Fruit fly (Drosophila melanogaster) whole organism, embryonic: ENCODE results near the gene CG8563.

ENCODE experiments used
- Asciz ChIP-seq: fragments of 200-800 bp; sonication (Bioruptor generic); optimal IDR thresholded peaks from 2 replicates; lab custom pipeline; 2017; ENCODE audit warnings: missing biosample characterization, mild to moderate bottlenecking, missing genetic modification characterization, missing genetic modification reagents
- BEAF-32 ChIP-seq: fragments of 200-800 bp; sonication (Bioruptor generic); optimal IDR thresholded peaks from 3 replicates; lab custom pipeline; 2017; ENCODE audit warnings: missing biosample characterization, missing genetic modification characterization, mild to moderate bottlenecking, moderate library complexity, missing genetic modification reagents
- Bteb2 ChIP-seq: fragments of 200-800 bp; sonication (Bioruptor generic); optimal IDR thresholded peaks from 2 replicates; lab custom pipeline; 2016; ENCODE audit warnings: missing biosample characterization, missing genetic modification characterization
- CG10366 ChIP-seq: fragments of 200-800 bp; sonication (Bioruptor generic); IDR thresholded peaks from 2 replicates; pipeline ENCODE4 v1.3.6; 2022; ENCODE audit warnings: missing biosample characterization, missing genetic modification characterization
- CG12104 ChIP-seq: fragments of 200-800 bp; sonication (Bioruptor generic); optimal IDR thresholded peaks from 3 replicates; lab custom pipeline; 2016; ENCODE audit warnings: missing biosample characterization, missing genetic modification characterization
- CG15011 ChIP-seq: fragments of 200-800 bp; sonication (Bioruptor generic); optimal IDR thresholded peaks from 3 replicates; lab custom pipeline; 2018; ENCODE audit warnings: missing biosample characterization, mild to moderate bottlenecking, missing genetic modification characterization
- CG1602 ChIP-seq: fragments of 200-800 bp; sonication (Bioruptor generic); optimal IDR thresholded peaks from 3 replicates; lab custom pipeline; 2016; ENCODE audit warnings: missing biosample characterization, missing genetic modification characterization
- CG1603 ChIP-seq: fragments of 200-800 bp; sonication (Bioruptor generic); optimal IDR thresholded peaks from 2 replicates; lab custom pipeline; 2019; ENCODE audit warnings: missing biosample characterization, mild to moderate bottlenecking, missing genetic modification characterization, moderate library complexity
- CG16815 ChIP-seq: fragments of 200-800 bp; sonication (Bioruptor generic); optimal IDR thresholded peaks from 3 replicates; lab custom pipeline; 2017; ENCODE audit warnings: missing biosample characterization, mild to moderate bottlenecking, missing genetic modification characterization
- CG16863 ChIP-seq: fragments of 200-800 bp; sonication (Bioruptor generic); optimal IDR thresholded peaks from 3 replicates; lab custom pipeline; 2016; ENCODE audit warnings: missing biosample characterization, missing genetic modification characterization
- CG2202 ChIP-seq: fragments of 200-800 bp; sonication (Bioruptor generic); optimal IDR thresholded peaks from 2 replicates; lab custom pipeline; 2018; ENCODE audit warnings: missing biosample characterization, mild to moderate bottlenecking, missing genetic modification characterization
- CG32772 ChIP-seq: fragments of 200-800 bp; sonication (Bioruptor generic); IDR thresholded peaks from 2 replicates; pipeline ENCODE4 v1.3.6; 2022; ENCODE audit warnings: missing biosample characterization, missing genetic modification characterization
- CG3281 ChIP-seq: fragments of 200-800 bp; sonication (Bioruptor generic); optimal IDR thresholded peaks from 3 replicates; lab custom pipeline; 2017; ENCODE audit warnings: missing biosample characterization, mild to moderate bottlenecking, missing genetic modification characterization
- CG3847 ChIP-seq: fragments of 200-800 bp; sonication (Bioruptor generic); IDR thresholded peaks from 2 replicates; pipeline ENCODE4 v1.3.6; 2022; ENCODE audit warnings: missing biosample characterization, missing genetic modification characterization
- CG4328 ChIP-seq: fragments of 200-800 bp; sonication (Bioruptor generic); optimal IDR thresholded peaks from 3 replicates; lab custom pipeline; 2017; ENCODE audit warnings: missing biosample characterization, missing genetic modification reagents, missing genetic modification characterization
- CG5180 ChIP-seq: fragments of 200-800 bp; sonication (Bioruptor generic); optimal IDR thresholded peaks from 3 replicates; lab custom pipeline; 2017; ENCODE audit warnings: missing biosample characterization, missing genetic modification characterization, mild to moderate bottlenecking, moderate library complexity, missing genetic modification reagents
- CG6175 ChIP-seq: fragments of 200-800 bp; sonication (Bioruptor generic); IDR thresholded peaks from 3 replicates; pipeline ENCODE4 v1.3.6; 2022; ENCODE audit warnings: missing biosample characterization, missing genetic modification characterization
- CG7357 ChIP-seq: fragments of 200-800 bp; sonication (Bioruptor generic); IDR thresholded peaks from 3 replicates; pipeline ENCODE4 v1.3.6; 2022; ENCODE audit warnings: missing biosample characterization, missing genetic modification characterization
- CG7745 ChIP-seq: fragments of 200-800 bp; sonication (Bioruptor generic); optimal IDR thresholded peaks from 2 replicates; lab custom pipeline; 2018; ENCODE audit warnings: missing biosample characterization, mild to moderate bottlenecking, missing genetic modification characterization, moderate library complexity
- CG8944 ChIP-seq: fragments of 200-800 bp; sonication (Bioruptor generic); optimal IDR thresholded peaks from 3 replicates; lab custom pipeline; 2016; ENCODE audit warnings: missing biosample characterization, missing genetic modification characterization
- CG9609 ChIP-seq: fragments of 200-800 bp; sonication (Bioruptor generic); optimal IDR thresholded peaks from 3 replicates; lab custom pipeline; 2016; ENCODE audit warnings: missing biosample characterization, missing genetic modification characterization
- Dip3 ChIP-seq: fragments of 200-800 bp; sonication (Bioruptor generic); optimal IDR thresholded peaks from 3 replicates; lab custom pipeline; 2016; ENCODE audit warnings: missing biosample characterization, missing genetic modification characterization
- Dref ChIP-seq: fragments of 200-800 bp; sonication (Bioruptor generic); IDR thresholded peaks from 2 replicates; pipeline ENCODE4 v1.3.6; 2022; ENCODE audit warnings: missing biosample characterization, missing genetic modification characterization
- Elba2 ChIP-seq: fragments of 200-800 bp; sonication (Bioruptor generic); optimal IDR thresholded peaks from 3 replicates; lab custom pipeline; 2016; ENCODE audit warnings: missing biosample characterization, missing genetic modification characterization
- Ets97D ChIP-seq: fragments of 200-800 bp; sonication (Bioruptor generic); optimal IDR thresholded peaks from 3 replicates; lab custom pipeline; 2016; ENCODE audit warnings: missing biosample characterization, missing genetic modification characterization
- Gsc ChIP-seq: fragments of 200-800 bp; sonication (Bioruptor generic); IDR thresholded peaks from 2 replicates; pipeline ENCODE4 v1.3.6; 2022; ENCODE audit warnings: missing biosample characterization, missing genetic modification characterization
- Mrtf ChIP-seq: fragments of 200-800 bp; sonication (Bioruptor generic); IDR thresholded peaks from 3 replicates; pipeline ENCODE4 v1.3.6; 2022; ENCODE audit warnings: missing biosample characterization, missing genetic modification characterization
- NK7.1 ChIP-seq: fragments of 200-800 bp; sonication (Bioruptor generic); optimal IDR thresholded peaks from 3 replicates; lab custom pipeline; 2016; ENCODE audit warnings: missing biosample characterization, missing genetic modification characterization
- abd-A ChIP-seq: fragments of 200-800 bp; sonication (Bioruptor generic); optimal IDR thresholded peaks from 3 replicates; lab custom pipeline; 2019; ENCODE audit warnings: missing biosample characterization, mild to moderate bottlenecking, missing genetic modification characterization, moderate library complexity
- amos ChIP-seq: fragments of 200-800 bp; sonication (Bioruptor generic); IDR thresholded peaks from 2 replicates; pipeline ENCODE4 v1.3.6; 2022; ENCODE audit warnings: missing biosample characterization, missing genetic modification characterization; ENCODE audit not compliant: partially characterized antibody
- az2 ChIP-seq: fragments of 200-800 bp; sonication (Bioruptor generic); optimal IDR thresholded peaks from 3 replicates; lab custom pipeline; 2016; ENCODE audit warnings: missing biosample characterization, missing genetic modification characterization
- chinmo ChIP-seq: fragments of 200-800 bp; sonication (Bioruptor generic); IDR thresholded peaks from 4 replicates; pipeline ENCODE4 v1.3.6; 2022; ENCODE audit warnings: missing biosample characterization, missing genetic modification characterization; ENCODE audit not compliant: partially characterized antibody
- danr ChIP-seq: fragments of 200-800 bp; sonication (Bioruptor generic); IDR thresholded peaks from 2 replicates; pipeline ENCODE4 v1.3.6; 2022; ENCODE audit warnings: missing biosample characterization, missing genetic modification characterization
- dmrt99B ChIP-seq: fragments of 200-800 bp; sonication (Bioruptor generic); optimal IDR thresholded peaks from 2 replicates; lab custom pipeline; 2018; ENCODE audit warnings: missing biosample characterization, mild to moderate bottlenecking, missing genetic modification characterization, moderate library complexity
- dpn ChIP-seq, 2 experiments: fragments of 200-800 bp; sonication (Bioruptor generic); optimal IDR thresholded peaks; 3 replicates each; lab custom pipeline; 2016; ENCODE audit warnings: missing biosample characterization in 2 of 2, missing genetic modification characterization in 2 of 2
- ftz-f1 ChIP-seq: fragments of 200-800 bp; sonication (Bioruptor generic); optimal IDR thresholded peaks from 2 replicates; lab custom pipeline; 2016; ENCODE audit warnings: missing biosample characterization, missing genetic modification characterization
- gcm2 ChIP-seq: fragments of 200-800 bp; sonication (Bioruptor generic); optimal IDR thresholded peaks from 2 replicates; lab custom pipeline; 2016; ENCODE audit warnings: missing biosample characterization, missing genetic modification characterization
- gt ChIP-seq: fragments of 200-800 bp; sonication (Bioruptor generic); IDR thresholded peaks from 2 replicates; pipeline ENCODE4 v1.3.6; 2022; ENCODE audit warnings: missing biosample characterization, missing genetic modification characterization
- ken ChIP-seq: fragments of 200-800 bp; sonication (Bioruptor generic); IDR thresholded peaks from 3 replicates; pipeline ENCODE4 v1.3.6; 2022; ENCODE audit warnings: missing biosample characterization, missing genetic modification characterization
- kni ChIP-seq: fragments of 200-800 bp; sonication (Bioruptor generic); optimal IDR thresholded peaks from 3 replicates; lab custom pipeline; 2017; ENCODE audit warnings: mild to moderate bottlenecking, missing biosample characterization, missing genetic modification reagents, missing genetic modification characterization
- mirr ChIP-seq: fragments of 200-800 bp; sonication (Bioruptor generic); optimal IDR thresholded peaks from 3 replicates; lab custom pipeline; 2018; ENCODE audit warnings: missing biosample characterization, mild to moderate bottlenecking, missing genetic modification characterization
- org-1 ChIP-seq: fragments of 200-800 bp; sonication (Bioruptor generic); optimal IDR thresholded peaks from 2 replicates; lab custom pipeline; 2017; ENCODE audit warnings: missing biosample characterization, missing genetic modification characterization
- pfk ChIP-seq: fragments of 200-800 bp; sonication (Bioruptor generic); optimal IDR thresholded peaks from 2 replicates; lab custom pipeline; 2018; ENCODE audit warnings: missing biosample characterization, mild to moderate bottlenecking, missing genetic modification characterization, moderate library complexity
- prd ChIP-seq, 3 experiments: fragments of >200 bp in 2 of 3; fragments of 200-800 bp in 1 of 3; sonication (Bioruptor generic) in 1 of 3; optimal IDR thresholded peaks in 2 of 3; IDR thresholded peaks in 1 of 3; 2 replicates in 2 of 3; 3 replicates in 1 of 3; pipeline versions ENCODE4 v1.3.6 to Lab custom; 2017 to 2022; ENCODE audit warnings: missing biosample characterization in 1 of 3, missing genetic modification characterization in 1 of 3
- pros ChIP-seq: fragments of 200-800 bp; sonication (Bioruptor generic); optimal IDR thresholded peaks from 3 replicates; lab custom pipeline; 2019; ENCODE audit warnings: missing biosample characterization, mild to moderate bottlenecking, missing genetic modification characterization, moderate library complexity
- repo ChIP-seq: fragments of 200-800 bp; sonication (Bioruptor generic); optimal IDR thresholded peaks from 2 replicates; lab custom pipeline; 2016; ENCODE audit warnings: missing biosample characterization, missing genetic modification characterization
- seq ChIP-seq: fragments of 200-800 bp; sonication (Bioruptor generic); IDR thresholded peaks from 2 replicates; pipeline ENCODE4 v1.3.6; 2022; ENCODE audit warnings: missing biosample characterization, missing genetic modification characterization
- sna ChIP-seq: fragments of 200-800 bp; sonication (Bioruptor generic); IDR thresholded peaks from 2 replicates; pipeline ENCODE4 v1.3.6; 2022; ENCODE audit warnings: missing biosample characterization, missing genetic modification characterization; ENCODE audit not compliant: partially characterized antibody
- stc ChIP-seq: fragments of 200-800 bp; sonication (Bioruptor generic); IDR thresholded peaks from 2 replicates; pipeline ENCODE4 v1.3.6; 2022; ENCODE audit warnings: missing biosample characterization, missing genetic modification characterization
- vnd ChIP-seq: fragments of 200-800 bp; sonication (Bioruptor generic); IDR thresholded peaks from 3 replicates; pipeline ENCODE4 v1.3.6; 2022; ENCODE audit warnings: missing biosample characterization, missing genetic modification characterization; ENCODE audit not compliant: partially characterized antibody

Gene CG8563

DNA sequence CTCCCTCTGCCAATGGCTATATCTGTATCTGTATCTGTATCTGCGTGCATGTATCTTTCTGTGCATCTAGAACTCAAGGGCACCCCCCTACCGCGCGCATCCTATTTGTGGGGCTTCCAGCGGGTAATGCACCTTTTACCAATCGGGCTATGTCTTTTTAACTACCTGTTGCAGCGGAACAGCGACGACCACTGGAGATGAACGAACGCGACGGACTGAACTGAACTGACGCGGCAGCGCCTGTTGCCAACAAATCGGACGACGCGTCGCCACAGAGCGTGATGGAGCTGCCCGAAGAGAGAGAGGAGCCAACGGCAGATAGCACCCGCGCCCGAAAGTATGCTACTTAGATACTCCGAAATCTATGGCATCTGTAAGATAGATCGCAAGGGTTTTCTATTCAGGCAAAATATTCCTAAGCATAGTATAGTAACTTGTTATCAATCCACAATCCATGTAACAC, 45.5 kb upstream of the CG8563 start, which contains the start of gene Cln7 (continued):
- TF ChIP-seq Dref (GFP tag; lab: Robert Waterston, UW) (peak; percentile 19; the same call in 1 of the 2 replicates), CG16815 (GFP tag; lab: Kevin White, UChicago) (no peak), abd-A (tag; lab: Kevin White, UChicago) (no peak), sna (GFP tag; lab: Robert Waterston, UW) (no peak; the same call in 1 of the 2 replicates), CG10366 (GFP tag; lab: Robert Waterston, UW) (no peak), CG5180 (peak; percentile 93), NK7.1 (GFP tag; lab: Kevin White, UChicago) (no peak), Mrtf (GFP tag; lab: Robert Waterston, UW) (no peak), mirr (GFP tag; lab: Kevin White, UChicago) (peak; percentile 67), ken (no peak; the same call in 2 of the 3 replicates), gt (GFP tag; lab: Robert Waterston, UW) (no peak), CG8944 (GFP tag; lab: Kevin White, UChicago) (no peak), stc (GFP tag; lab: Robert Waterston, UW) (peak; percentile 57; the same call in 1 of the 2 replicates), CG7745 (tag; lab: Kevin White, UChicago) (no peak), CG1603 (peak; percentile 27), CG15011 (GFP tag; lab: Kevin White, UChicago) (no peak), CG32772 (GFP tag; lab: Robert Waterston, UW) (no peak), repo (GFP tag; lab: Kevin White, UChicago) (peak; percentile 20), vnd (GFP tag; lab: Robert Waterston, UW) (no peak), org-1 (GFP tag; lab: Kevin White, UChicago) (no peak), danr (no peak), Bteb2 (GFP tag; lab: Kevin White, UChicago) (no peak), Asciz (no peak), pros (GFP tag; lab: Kevin White, UChicago) (peak; percentile 64), CG7357 (no peak), BEAF-32 (GFP tag; lab: Kevin White, UChicago) (no peak), dmrt99B (no peak), pfk (GFP tag; lab: Kevin White, UChicago) (peak; percentile 8), kni (peak; percentile 89), CG3847 (GFP tag; lab: Robert Waterston, UW) (no peak), CG6175 (GFP tag; lab: Robert Waterston, UW) (peak; percentile 29; the same call in 1 of the 3 replicates), ftz-f1 (GFP tag; lab: Kevin White, UChicago) (peak; percentile 61), seq (GFP tag; lab: Robert Waterston, UW) (peak; percentile 25; the same call in 1 of the 2 replicates), CG12104 (GFP tag; lab: Kevin White, UChicago) (no peak), az2 (GFP tag; lab: Kevin White, UChicago) (no peak), Elba2 (GFP tag; lab: Kevin White, UChicago) (no peak), Dip3 (GFP tag; lab: Kevin White, UChicago) (no peak), CG2202 (tag; lab: Kevin White, UChicago) (no peak), prd (optimal IDR thresholded peaks at IDR 0.05; lab: Kevin White, UChicago) (no peak), prd (GFP tag; IDR thresholded peaks at IDR 0.05; lab: Robert Waterston, UW) (no peak), dpn (GFP tag; optimal IDR thresholded peaks at IDR 0.05; lab: Kevin White, UChicago) (no peak), chinmo (GFP tag; lab: Robert Waterston, UW) (peak; percentile 87; the same call in 2 of the 4 replicates), CG4328 (GFP tag; lab: Kevin White, UChicago) (no peak), CG9609 (GFP tag; lab: Kevin White, UChicago) (no peak), Ets97D (GFP tag; lab: Kevin White, UChicago) (peak; percentile 9), amos (GFP tag; lab: Robert Waterston, UW) (peak; percentile 44; the same call in 1 of the 2 replicates), gcm2 (GFP tag; lab: Kevin White, UChicago) (no peak), CG16863 (peak; percentile 31), CG1602 (no peak), Gsc (GFP tag; lab: Robert Waterston, UW) (no peak), CG3281 (GFP tag; lab: Kevin White, UChicago) (peak; percentile 64)
